Worm (Caenorhabditis elegans): ENCODE results near the gene Y53G8B.1.

The Y53G8B.1 gene

ce11 chrIII:3108804-3109203 is 20.3 kb upstream of the Y53G8B.1 start:
- TF ChIP-seq nfya-1 (tag; optimal IDR thresholded peaks at IDR 0.05; ENCODE audit: insufficient read depth), result no peak
- no peak for TF ChIP-seq fkh-10 (GFP tag; optimal IDR thresholded peaks at IDR 0.05)
- no peak for TF ChIP-seq R02D3.7 (tag; optimal IDR thresholded peaks at IDR 0.05)
- TF ChIP-seq jun-1 (tag; optimal IDR thresholded peaks at IDR 0.05), result no peak
- TF ChIP-seq snpc-4 (tag; optimal IDR thresholded peaks at IDR 0.05), result no peak
- TF ChIP-seq lsy-12 (tag; optimal IDR thresholded peaks at IDR 0.05), result no peak
- TF ChIP-seq fkh-2 (tag; optimal IDR thresholded peaks at IDR 0.05), result no peak
- no peak for TF ChIP-seq nhr-12 (tag; optimal IDR thresholded peaks at IDR 0.05)
- TF ChIP-seq egl-27 (tag; optimal IDR thresholded peaks at IDR 0.05), result no peak
- no peak for TF ChIP-seq elt-2 (tag; optimal IDR thresholded peaks at IDR 0.05)
- TF ChIP-seq ztf-11 (tag; optimal IDR thresholded peaks at IDR 0.05), result no peak
- TF ChIP-seq elt-3 (tag; optimal IDR thresholded peaks at IDR 0.05), result no peak
- no peak for TF ChIP-seq mdl-1 (tag; optimal IDR thresholded peaks at IDR 0.05)
- TF ChIP-seq ceh-16 (tag; optimal IDR thresholded peaks at IDR 0.05), result no peak
- TF ChIP-seq ztf-4 (tag; optimal IDR thresholded peaks at IDR 0.05), result no peak
- no peak for TF ChIP-seq pqm-1 (tag; optimal IDR thresholded peaks at IDR 0.05)
- TF ChIP-seq pha-4 (tag; optimal IDR thresholded peaks at IDR 0.05), result no peak
- TF ChIP-seq ceh-28 (tag; optimal IDR thresholded peaks at IDR 0.05), result no peak
- no peak for TF ChIP-seq nhr-77 (tag; optimal IDR thresholded peaks at IDR 0.05)

ce11 chrIII:3109564-3109963 is 19.5 kb upstream of the Y53G8B.1 start:
- TF ChIP-seq nfya-1 (tag; optimal IDR thresholded peaks at IDR 0.05; ENCODE audit: insufficient read depth) (no peak), unc-39 (tag; optimal IDR thresholded peaks at IDR 0.05) (no peak), ceh-28 (tag; optimal IDR thresholded peaks at IDR 0.05) (no peak), ceh-82 (tag; optimal IDR thresholded peaks at IDR 0.05) (no peak), lin-39 (tag; optimal IDR thresholded peaks at IDR 0.05) (no peak), nhr-237 (tag; optimal IDR thresholded peaks at IDR 0.05) (no peak), daf-12 (tag; optimal IDR thresholded peaks at IDR 0.05) (no peak), pqm-1 (tag; optimal IDR thresholded peaks at IDR 0.05) (no peak), R02D3.7 (tag; optimal IDR thresholded peaks at IDR 0.05) (no peak), ztf-4 (tag; optimal IDR thresholded peaks at IDR 0.05) (no peak), ceh-9 (tag; optimal IDR thresholded peaks at IDR 0.05) (no peak), skn-1 (tag; optimal IDR thresholded peaks at IDR 0.05) (no peak), nhr-67 (tag; optimal IDR thresholded peaks at IDR 0.05) (no peak), mml-1 (tag; optimal IDR thresholded peaks at IDR 0.05) (no peak), lsy-12 (tag; optimal IDR thresholded peaks at IDR 0.05) (no peak), nhr-76 (tag; optimal IDR thresholded peaks at IDR 0.05) (no peak), egl-27 (tag; optimal IDR thresholded peaks at IDR 0.05) (no peak), eor-1 (tag; optimal IDR thresholded peaks at IDR 0.05) (no peak), mdl-1 (tag; optimal IDR thresholded peaks at IDR 0.05) (no peak)

ce11 chrIII:3110614-3111013 is 18.5 kb upstream of the Y53G8B.1 start:
- no peak for TF ChIP-seq nhr-25 (tag; optimal IDR thresholded peaks at IDR 0.05)
- TF ChIP-seq mdl-1 (tag; optimal IDR thresholded peaks at IDR 0.05), result no peak
- TF ChIP-seq elt-1 (tag; optimal IDR thresholded peaks at IDR 0.05), result no peak
- no peak for TF ChIP-seq lin-39 (tag; optimal IDR thresholded peaks at IDR 0.05)
- TF ChIP-seq unc-39 (tag; optimal IDR thresholded peaks at IDR 0.05), result no peak
- no peak for TF ChIP-seq nhr-43 (tag; optimal IDR thresholded peaks at IDR 0.05; ENCODE audit: poor library complexity, severe bottlenecking)
- TF ChIP-seq nfya-1 (tag; optimal IDR thresholded peaks at IDR 0.05; ENCODE audit: insufficient read depth), result no peak
- no peak for TF ChIP-seq daf-12 (tag; optimal IDR thresholded peaks at IDR 0.05)
- no peak for TF ChIP-seq eor-1 (tag; optimal IDR thresholded peaks at IDR 0.05)
- TF ChIP-seq egl-5 (tag; optimal IDR thresholded peaks at IDR 0.05), result no peak
- TF ChIP-seq nhr-76 (tag; optimal IDR thresholded peaks at IDR 0.05), result no peak
- no peak for TF ChIP-seq unc-62 (GFP tag; optimal IDR thresholded peaks at IDR 0.05)
- TF ChIP-seq fos-1 (tag; optimal IDR thresholded peaks at IDR 0.05), result no peak
- TF ChIP-seq lin-15B (tag; optimal IDR thresholded peaks at IDR 0.05), result no peak
- TF ChIP-seq nhr-23 (tag; optimal IDR thresholded peaks at IDR 0.05), result no peak

- TF ChIP-seq tbx-2 (tag; optimal IDR thresholded peaks at IDR 0.05) (no peak), ceh-28 (tag; optimal IDR thresholded peaks at IDR 0.05) (peak; percentile 86)
Observed at ce11 chrIII:3111534-3111933, 17.5 kb upstream of the Y53G8B.1 start.
